Worm (Caenorhabditis elegans) whole organism, young adult: ENCODE measurements around the gene C44C10.5.

Source experiments
- B0035.1 ChIP-seq: sonication (generic microtip); optimal IDR thresholded peaks from 2 replicates; lab custom pipeline; 2016; ENCODE audit warnings: missing genetic modification characterization, mild to moderate bottlenecking, missing compliant biosample characterization, missing genotype, missing genetic modification reagents
- B0261.1 ChIP-seq: sonication (generic microtip); optimal IDR thresholded peaks from 2 replicates; lab custom pipeline; 2016; ENCODE audit warnings: mild to moderate bottlenecking, missing genetic modification characterization, moderate library complexity, missing compliant biosample characterization
- C06A6.2 ChIP-seq: fragments of 200-800 bp; sonication (Bioruptor generic); conservative IDR thresholded peaks from 2 replicates; pipeline ENCODE4 v1.3.6; 2022; ENCODE audit warnings: missing genetic modification characterization, missing compliant biosample characterization
- F10E7.11 ChIP-seq: sonication (generic microtip); optimal IDR thresholded peaks from 2 replicates; lab custom pipeline; 2017; ENCODE audit warnings: mild to moderate bottlenecking, missing genetic modification characterization, moderate library complexity, missing compliant biosample characterization
- F23B12.7 ChIP-seq: sonication (generic microtip); optimal IDR thresholded peaks from 2 replicates; lab custom pipeline; 2017; ENCODE audit warnings: missing genetic modification characterization, mild to moderate bottlenecking, missing compliant biosample characterization, antibody characterized with exemption, moderate library complexity; ENCODE audit not compliant: insufficient read depth
- F33H1.4 ChIP-seq: fragments of 200-800 bp; sonication (Bioruptor generic); IDR thresholded peaks from 2 replicates; pipeline ENCODE4 v1.3.6; 2022; ENCODE audit warnings: missing genetic modification reagents, missing genetic modification characterization, missing compliant biosample characterization
- F39B2.1 ChIP-seq: fragments of 200-800 bp; sonication (Bioruptor generic); IDR thresholded peaks from 2 replicates; pipeline ENCODE4 v1.3.6; 2022; ENCODE audit warnings: missing genetic modification reagents, missing genetic modification characterization, missing compliant biosample characterization
- F52B5.7 ChIP-seq: sonication (generic microtip); optimal IDR thresholded peaks from 2 replicates; lab custom pipeline; 2016; ENCODE audit warnings: mild to moderate bottlenecking, missing genetic modification characterization, missing compliant biosample characterization
- K12H6.12 ChIP-seq: fragments of 200-800 bp; sonication (Bioruptor generic); optimal IDR thresholded peaks from 2 replicates; lab custom pipeline; 2018; ENCODE audit warnings: mild to moderate bottlenecking, missing genetic modification characterization, missing compliant biosample characterization
- Y67H2A.10 ChIP-seq: fragments of 200-800 bp; sonication (Bioruptor generic); conservative IDR thresholded peaks from 2 replicates; pipeline ENCODE4 v1.3.6; 2022; ENCODE audit warnings: missing genetic modification reagents, missing genetic modification characterization, missing compliant biosample characterization
- Y79H2A.3 ChIP-seq: fragments of 200-800 bp; sonication (Bioruptor generic); conservative IDR thresholded peaks from 2 replicates; pipeline ENCODE4 v1.3.6; 2022; ENCODE audit warnings: missing genetic modification reagents, missing genetic modification characterization, missing compliant biosample characterization
- Y95B8A.8 ChIP-seq: fragments of 200-800 bp; sonication (Bioruptor generic); IDR thresholded peaks from 2 replicates; pipeline ENCODE4 v1.3.6; 2022; ENCODE audit warnings: missing genetic modification reagents, missing genetic modification characterization, missing compliant biosample characterization
- ZK185.1 ChIP-seq: sonication (generic microtip); optimal IDR thresholded peaks from 2 replicates; lab custom pipeline; 2016; ENCODE audit warnings: mild to moderate bottlenecking, missing genetic modification characterization, missing compliant biosample characterization; ENCODE audit not compliant: poor library complexity, severe bottlenecking
- akir-1 ChIP-seq: fragments of 200-800 bp; sonication (Bioruptor generic); optimal IDR thresholded peaks from 2 replicates; lab custom pipeline; 2018; ENCODE audit warnings: mild to moderate bottlenecking, missing genetic modification characterization, moderate library complexity, missing compliant biosample characterization
- attf-3 ChIP-seq: fragments of 200-800 bp; sonication (Bioruptor generic); conservative IDR thresholded peaks from 2 replicates; pipeline ENCODE4 v1.3.6; 2022; ENCODE audit warnings: missing genetic modification reagents, missing genetic modification characterization, missing compliant biosample characterization
- attf-5 ChIP-seq: fragments of 200-800 bp; sonication (Bioruptor generic); optimal IDR thresholded peaks from 2 replicates; lab custom pipeline; 2018; ENCODE audit warnings: mild to moderate bottlenecking, missing genetic modification characterization, missing compliant biosample characterization
- bed-1 ChIP-seq: fragments of 200-800 bp; sonication (Bioruptor generic); IDR thresholded peaks from 2 replicates; pipeline ENCODE4 v1.3.6; 2022; ENCODE audit warnings: missing genetic modification reagents, missing genetic modification characterization, missing compliant biosample characterization
- ccch-3 ChIP-seq: fragments of 200-800 bp; sonication (Bioruptor generic); optimal IDR thresholded peaks from 2 replicates; lab custom pipeline; 2018; ENCODE audit warnings: mild to moderate bottlenecking, missing genetic modification characterization, missing compliant biosample characterization
- cebp-2 ChIP-seq: fragments of 200-800 bp; sonication (Bioruptor generic); IDR thresholded peaks from 2 replicates; pipeline ENCODE4 v1.3.6; 2022; ENCODE audit warnings: missing genetic modification characterization, missing compliant biosample characterization
- ceh-79 ChIP-seq: sonication (generic microtip); optimal IDR thresholded peaks from 2 replicates; lab custom pipeline; 2017; ENCODE audit warnings: mild to moderate bottlenecking, missing genetic modification characterization, missing compliant biosample characterization
- dpl-1 ChIP-seq: fragments of 150-350 bp; optimal IDR thresholded peaks from 2 replicates; lab custom pipeline; 2014; ENCODE audit warnings: missing biosample characterization, missing genetic modification reagents, missing genetic modification characterization
- efl-1 ChIP-seq: fragments of 150-350 bp; optimal IDR thresholded peaks from 2 replicates; lab custom pipeline; 2014; ENCODE audit warnings: missing biosample characterization, missing genetic modification reagents, missing genetic modification characterization
- ekl-4 ChIP-seq: fragments of 200-800 bp; sonication (Bioruptor generic); IDR thresholded peaks from 2 replicates; pipeline ENCODE4 v1.3.6; 2022; ENCODE audit warnings: missing genetic modification reagents, missing genetic modification characterization, missing compliant biosample characterization
- him-1 ChIP-seq: sonication (generic microtip); optimal IDR thresholded peaks from 2 replicates; lab custom pipeline; 2016; ENCODE audit warnings: missing genotype, missing genetic modification reagents, missing genetic modification characterization, missing compliant biosample characterization
- hmg-1.2 ChIP-seq: fragments of 200-800 bp; sonication (Bioruptor generic); IDR thresholded peaks from 2 replicates; pipeline ENCODE4 v1.3.6; 2022; ENCODE audit warnings: missing genetic modification reagents, missing genetic modification characterization, missing compliant biosample characterization
- let-607 ChIP-seq, 2 experiments: fragments of 200-800 bp in 1 of 2; sonication (Bioruptor generic) in 1 of 2; sonication (generic microtip) in 1 of 2; optimal IDR thresholded peaks; 2 replicates each; lab custom pipeline; 2016 to 2018; ENCODE audit warnings: mild to moderate bottlenecking in 2 of 2, missing compliant biosample characterization in 2 of 2, missing genetic modification characterization in 2 of 2, moderate library complexity in 2 of 2, missing genotype in 1 of 2
- lin-40 ChIP-seq: sonication (generic microtip); optimal IDR thresholded peaks from 2 replicates; lab custom pipeline; 2016; ENCODE audit warnings: missing genetic modification characterization, mild to moderate bottlenecking, missing compliant biosample characterization, missing genotype, missing genetic modification reagents
- lsl-1 ChIP-seq: fragments of 200-800 bp; sonication (Bioruptor generic); optimal IDR thresholded peaks from 2 replicates; lab custom pipeline; 2018; ENCODE audit warnings: mild to moderate bottlenecking, missing genetic modification characterization, moderate library complexity, missing compliant biosample characterization
- madf-6 ChIP-seq: fragments of 200-800 bp; sonication (Bioruptor generic); IDR thresholded peaks from 2 replicates; pipeline ENCODE4 v1.3.6; 2022; ENCODE audit warnings: missing genetic modification reagents, missing genetic modification characterization, missing compliant biosample characterization
- madf-8 ChIP-seq: fragments of 200-800 bp; sonication (Bioruptor generic); conservative IDR thresholded peaks from 2 replicates; pipeline ENCODE4 v1.3.6; 2022; ENCODE audit warnings: missing genetic modification reagents, missing genetic modification characterization, missing compliant biosample characterization
- mcd-1 ChIP-seq: fragments of 200-800 bp; sonication (Bioruptor generic); IDR thresholded peaks from 2 replicates; pipeline ENCODE4 v1.3.6; 2022; ENCODE audit warnings: missing genetic modification reagents, missing genetic modification characterization, missing compliant biosample characterization
- mes-4 ChIP-seq: sonication (generic microtip); optimal IDR thresholded peaks from 2 replicates; lab custom pipeline; 2016; ENCODE audit warnings: missing genotype, missing genetic modification characterization, missing compliant biosample characterization
- nfya-1 ChIP-seq: sonication (generic microtip); optimal IDR thresholded peaks from 2 replicates; lab custom pipeline; 2017; ENCODE audit warnings: antibody characterized with exemption, missing compliant biosample characterization, missing genetic modification characterization, borderline replicate concordance; ENCODE audit not compliant: insufficient read depth
- nhr-179 ChIP-seq: sonication (generic microtip); optimal IDR thresholded peaks from 2 replicates; lab custom pipeline; 2016; ENCODE audit warnings: mild to moderate bottlenecking, missing genetic modification characterization, missing compliant biosample characterization
- nhr-80 ChIP-seq: sonication (generic microtip); optimal IDR thresholded peaks from 2 replicates; lab custom pipeline; 2016; ENCODE audit warnings: missing genetic modification characterization, missing compliant biosample characterization
- pha-4 ChIP-seq: fragments of 150-350 bp; sonication (generic microtip); optimal IDR thresholded peaks from 2 replicates; lab custom pipeline; 2014; ENCODE audit warnings: missing biosample characterization, missing genetic modification reagents, missing genetic modification characterization
- repo-1 ChIP-seq: sonication (generic microtip); optimal IDR thresholded peaks from 2 replicates; lab custom pipeline; 2017; ENCODE audit warnings: mild to moderate bottlenecking, missing genetic modification characterization, missing compliant biosample characterization
- sea-2 ChIP-seq: fragments of 200-800 bp; sonication (Bioruptor generic); IDR thresholded peaks from 2 replicates; pipeline ENCODE4 v1.3.6; 2022; ENCODE audit warnings: missing genetic modification characterization, missing compliant biosample characterization
- snpc-1.1 ChIP-seq: sonication (generic microtip); optimal IDR thresholded peaks from 2 replicates; lab custom pipeline; 2017; ENCODE audit warnings: missing genetic modification characterization, mild to moderate bottlenecking, missing compliant biosample characterization, antibody characterized with exemption, moderate library complexity, missing genotype, missing genetic modification reagents; ENCODE audit not compliant: insufficient read depth
- snpc-1.3 ChIP-seq: sonication (generic microtip); optimal IDR thresholded peaks from 2 replicates; lab custom pipeline; 2017; ENCODE audit warnings: missing genetic modification characterization, mild to moderate bottlenecking, missing compliant biosample characterization, antibody characterized with exemption, moderate library complexity, missing genotype, missing genetic modification reagents; ENCODE audit not compliant: insufficient read depth
- somi-1 ChIP-seq: fragments of 200-800 bp; sonication (Bioruptor generic); optimal IDR thresholded peaks from 2 replicates; lab custom pipeline; 2018; ENCODE audit warnings: mild to moderate bottlenecking, missing genetic modification characterization, missing compliant biosample characterization
- tbx-9 ChIP-seq: sonication (generic microtip); optimal IDR thresholded peaks from 2 replicates; lab custom pipeline; 2016; ENCODE audit warnings: borderline replicate concordance, missing genetic modification characterization, inconsistent platforms, missing compliant biosample characterization
- unc-130 ChIP-seq: sonication (generic microtip); optimal IDR thresholded peaks from 2 replicates; lab custom pipeline; 2016; ENCODE audit warnings: missing genetic modification reagents, missing genetic modification characterization, missing compliant biosample characterization
- unc-62 ChIP-seq: fragments of 150-350 bp; optimal IDR thresholded peaks from 2 replicates; lab custom pipeline; 2014; ENCODE audit warnings: missing biosample characterization, missing genetic modification reagents, missing genetic modification characterization
- xnd-1 ChIP-seq: sonication (generic microtip); optimal IDR thresholded peaks from 2 replicates; lab custom pipeline; 2016; ENCODE audit warnings: missing genotype, missing genetic modification reagents, missing genetic modification characterization, missing compliant biosample characterization
- ztf-18 ChIP-seq: sonication (generic microtip); optimal IDR thresholded peaks from 2 replicates; lab custom pipeline; 2016; ENCODE audit warnings: missing genotype, mild to moderate bottlenecking, missing genetic modification characterization, missing compliant biosample characterization
- ztf-3 ChIP-seq: fragments of 200-800 bp; sonication (Bioruptor generic); optimal IDR thresholded peaks from 2 replicates; lab custom pipeline; 2018; ENCODE audit warnings: mild to moderate bottlenecking, missing genetic modification characterization, missing compliant biosample characterization
- ztf-6 ChIP-seq: fragments of 200-800 bp; sonication (Bioruptor generic); IDR thresholded peaks from 2 replicates; pipeline ENCODE4 v1.3.6; 2022; ENCODE audit warnings: missing genetic modification reagents, missing genetic modification characterization, missing compliant biosample characterization

The C44C10.5 gene

ce11 chrX:11645517-11645916, 44.8 kb upstream of the C44C10.5 start (continued):
- 0 out of 2 replicates have a peak, but pooled peaks have one; percentile 28 for TF ChIP-seq Y95B8A.8 (GFP tag; lab: Robert Waterston, UW)
- peak; percentile 23 for TF ChIP-seq B0035.1
- peak in 1 of 2 experiments; percentile 17 for TF ChIP-seq let-607 (tag; optimal IDR thresholded peaks at IDR 0.05; lab: Kevin White, UChicago)
- TF ChIP-seq snpc-1.3 (tag; lab: Kevin White, UChicago), result peak; percentile 49
- TF ChIP-seq nhr-80 (tag; lab: Kevin White, UChicago), result peak; percentile 28
- TF ChIP-seq somi-1 (GFP tag; lab: Kevin White, UChicago), result peak; percentile 19
- peak; percentile 45 for TF ChIP-seq attf-5 (GFP tag; lab: Kevin White, UChicago)
- TF ChIP-seq C06A6.2 (GFP tag; lab: Robert Waterston, UW), result no peak
- TF ChIP-seq ccch-3 (GFP tag; lab: Kevin White, UChicago), result no peak
- no peak for TF ChIP-seq tbx-9 (tag; lab: Kevin White, UChicago)
- TF ChIP-seq mes-4 (tag; lab: Kevin White, UChicago), result peak; percentile 38
- TF ChIP-seq him-1 (tag; lab: Kevin White, UChicago), result peak; percentile 82
- no peak for TF ChIP-seq madf-8
- peak; percentile 72 for TF ChIP-seq B0261.1 (tag; lab: Kevin White, UChicago)
- peak; percentile 56 for TF ChIP-seq ztf-18 (tag; lab: Kevin White, UChicago)
- TF ChIP-seq lsl-1 (GFP tag; lab: Kevin White, UChicago), result no peak
- 0 out of 2 replicates have a peak, but pooled peaks have one; percentile 70 for TF ChIP-seq cebp-2 (GFP tag; lab: Robert Waterston, UW)
- no peak for TF ChIP-seq ekl-4
- TF ChIP-seq unc-130 (GFP tag; lab: Kevin White, UChicago), result peak; percentile 11
- TF ChIP-seq nhr-179 (tag; lab: Kevin White, UChicago), result peak; percentile 48
- no peak for TF ChIP-seq F33H1.4
- TF ChIP-seq ztf-3 (GFP tag; lab: Kevin White, UChicago), result no peak
- TF ChIP-seq bed-1 (GFP tag; lab: Robert Waterston, UW), result no peak
- no peak for TF ChIP-seq unc-62 (GFP tag; lab: Kevin White, UChicago)
- no peak for TF ChIP-seq F52B5.7
- TF ChIP-seq F39B2.1 (GFP tag; lab: Robert Waterston, UW), result no peak
- TF ChIP-seq pha-4, result no peak
- no peak for TF ChIP-seq ceh-79 (tag; lab: Kevin White, UChicago)
- TF ChIP-seq F23B12.7 (tag; lab: Kevin White, UChicago), result peak; percentile 70
- peak; percentile 75 for TF ChIP-seq ZK185.1 (tag; lab: Kevin White, UChicago)
- TF ChIP-seq madf-6, result peak; percentile 10; the same call in 1 of the 2 replicates
- no peak for TF ChIP-seq F10E7.11 (tag; lab: Kevin White, UChicago)
- no peak for TF ChIP-seq nfya-1
- TF ChIP-seq Y67H2A.10 (GFP tag; lab: Robert Waterston, UW), result 0 out of 2 replicates have a peak, but pooled peaks have one; percentile 41
- no peak for TF ChIP-seq K12H6.12 (tag; lab: Kevin White, UChicago)
- no peak for TF ChIP-seq xnd-1 (tag; lab: Kevin White, UChicago)
- no peak for TF ChIP-seq efl-1 (GFP tag; lab: Kevin White, UChicago)
- TF ChIP-seq lin-40 (tag; lab: Kevin White, UChicago), result peak; percentile 47
- TF ChIP-seq hmg-1.2 (GFP tag; lab: Robert Waterston, UW), result peak; percentile 55
- no peak for TF ChIP-seq Y79H2A.3 (GFP tag; lab: Robert Waterston, UW)
- no peak for TF ChIP-seq sea-2 (GFP tag; lab: Robert Waterston, UW)
- TF ChIP-seq dpl-1, result no peak
- TF ChIP-seq attf-3 (GFP tag; lab: Robert Waterston, UW), result no peak
- no peak for TF ChIP-seq akir-1 (GFP tag; lab: Kevin White, UChicago)
- no peak for TF ChIP-seq ztf-6 (GFP tag; lab: Robert Waterston, UW)
- no peak for TF ChIP-seq snpc-1.1 (tag; lab: Kevin White, UChicago)
- TF ChIP-seq repo-1 (tag; lab: Kevin White, UChicago), result peak; percentile 44
- TF ChIP-seq mcd-1 (GFP tag; lab: Robert Waterston, UW), result no peak; the same call in 1 of the 2 replicates
